Fruit fly (Drosophila melanogaster) whole organism, adult: ENCODE data around the gene Ubr1.

Source experiments
- CG11617 ChIP-seq: fragments of 200-800 bp; sonication (Bioruptor generic); optimal IDR thresholded peaks from 2 replicates; lab custom pipeline; 2017; ENCODE audit warnings: mild to moderate bottlenecking, missing biosample characterization, missing genetic modification reagents, missing genetic modification characterization
- CG12768 ChIP-seq: fragments of 200-800 bp; sonication (Bioruptor generic); optimal IDR thresholded peaks from 2 replicates; lab custom pipeline; 2017; ENCODE audit warnings: missing biosample characterization, missing genetic modification characterization, mild to moderate bottlenecking, moderate library complexity, missing genetic modification reagents
- CG14711 ChIP-seq: fragments of 200-800 bp; sonication (Bioruptor generic); optimal IDR thresholded peaks from 2 replicates; lab custom pipeline; 2018; ENCODE audit warnings: missing biosample characterization, mild to moderate bottlenecking, missing genetic modification characterization, moderate library complexity
- CG1620 ChIP-seq: fragments of 200-800 bp; sonication (Bioruptor generic); optimal IDR thresholded peaks from 2 replicates; lab custom pipeline; 2016; ENCODE audit warnings: missing biosample characterization, missing genetic modification characterization
- CG33017 ChIP-seq: fragments of 200-800 bp; sonication (Bioruptor generic); optimal IDR thresholded peaks from 2 replicates; lab custom pipeline; 2018; ENCODE audit warnings: missing biosample characterization, mild to moderate bottlenecking, missing genetic modification characterization, moderate library complexity
- CG5204 ChIP-seq: fragments of 200-800 bp; sonication (Bioruptor generic); optimal IDR thresholded peaks from 2 replicates; lab custom pipeline; 2016; ENCODE audit warnings: missing biosample characterization, missing genetic modification characterization
- CG7045 ChIP-seq: fragments of 200-800 bp; sonication (Bioruptor generic); optimal IDR thresholded peaks from 2 replicates; lab custom pipeline; 2017; ENCODE audit warnings: missing biosample characterization, mild to moderate bottlenecking, missing genetic modification characterization
- CG7101 ChIP-seq: fragments of 200-800 bp; sonication (Bioruptor generic); optimal IDR thresholded peaks from 2 replicates; lab custom pipeline; 2018; ENCODE audit warnings: missing biosample characterization, mild to moderate bottlenecking, missing genetic modification characterization, moderate library complexity
- Clk ChIP-seq: fragments of 200-800 bp; sonication (Bioruptor generic); optimal IDR thresholded peaks from 2 replicates; lab custom pipeline; 2017; ENCODE audit warnings: missing biosample characterization, missing genetic modification characterization
- Crg-1 ChIP-seq: fragments of 200-800 bp; sonication (Bioruptor generic); optimal IDR thresholded peaks from 2 replicates; lab custom pipeline; 2016; ENCODE audit warnings: missing biosample characterization, missing genetic modification characterization
- Hr96 ChIP-seq: fragments of 200-800 bp; sonication (Bioruptor generic); optimal IDR thresholded peaks from 2 replicates; lab custom pipeline; 2016; ENCODE audit warnings: missing biosample characterization, missing genetic modification characterization
- Mnt ChIP-seq: fragments of 200-800 bp; sonication (Bioruptor generic); optimal IDR thresholded peaks from 2 replicates; lab custom pipeline; 2016; ENCODE audit warnings: missing biosample characterization, mild to moderate bottlenecking, missing genetic modification characterization
- bab1 ChIP-seq: fragments of 200-800 bp; sonication (Bioruptor generic); optimal IDR thresholded peaks from 3 replicates; lab custom pipeline; 2019; ENCODE audit warnings: missing biosample characterization, mild to moderate bottlenecking, missing genetic modification characterization, moderate library complexity
- cic ChIP-seq: fragments of 200-800 bp; sonication (Bioruptor generic); optimal IDR thresholded peaks from 2 replicates; lab custom pipeline; 2017; ENCODE audit warnings: missing biosample characterization, mild to moderate bottlenecking, missing genetic modification characterization, moderate library complexity
- cnc ChIP-seq, 2 experiments: fragments of >200 bp; optimal IDR thresholded peaks; 2 replicates each; lab custom pipeline; 2017
- kay ChIP-seq: fragments of 200-800 bp; sonication (Bioruptor generic); peaks from one replicate; lab custom pipeline; 2016; ENCODE audit warnings: missing biosample characterization, missing genetic modification characterization, borderline replicate concordance
- ovo ChIP-seq: fragments of 200-800 bp; sonication (Bioruptor generic); optimal IDR thresholded peaks from 2 replicates; lab custom pipeline; 2016; ENCODE audit warnings: missing biosample characterization, missing genetic modification characterization
- pad ChIP-seq: fragments of 200-800 bp; sonication (Bioruptor generic); optimal IDR thresholded peaks from 3 replicates; lab custom pipeline; 2017; ENCODE audit warnings: missing biosample characterization, missing genetic modification characterization, mild to moderate bottlenecking, moderate library complexity, missing genetic modification reagents
- tj ChIP-seq: fragments of 200-800 bp; sonication (Bioruptor generic); optimal IDR thresholded peaks from 3 replicates; lab custom pipeline; 2017; ENCODE audit warnings: missing biosample characterization, mild to moderate bottlenecking, missing genetic modification characterization, moderate library complexity
- toe ChIP-seq: fragments of 200-800 bp; sonication (Bioruptor generic); optimal IDR thresholded peaks from 2 replicates; lab custom pipeline; 2016; ENCODE audit warnings: missing biosample characterization, missing genetic modification characterization

Gene Ubr1

DNA sequence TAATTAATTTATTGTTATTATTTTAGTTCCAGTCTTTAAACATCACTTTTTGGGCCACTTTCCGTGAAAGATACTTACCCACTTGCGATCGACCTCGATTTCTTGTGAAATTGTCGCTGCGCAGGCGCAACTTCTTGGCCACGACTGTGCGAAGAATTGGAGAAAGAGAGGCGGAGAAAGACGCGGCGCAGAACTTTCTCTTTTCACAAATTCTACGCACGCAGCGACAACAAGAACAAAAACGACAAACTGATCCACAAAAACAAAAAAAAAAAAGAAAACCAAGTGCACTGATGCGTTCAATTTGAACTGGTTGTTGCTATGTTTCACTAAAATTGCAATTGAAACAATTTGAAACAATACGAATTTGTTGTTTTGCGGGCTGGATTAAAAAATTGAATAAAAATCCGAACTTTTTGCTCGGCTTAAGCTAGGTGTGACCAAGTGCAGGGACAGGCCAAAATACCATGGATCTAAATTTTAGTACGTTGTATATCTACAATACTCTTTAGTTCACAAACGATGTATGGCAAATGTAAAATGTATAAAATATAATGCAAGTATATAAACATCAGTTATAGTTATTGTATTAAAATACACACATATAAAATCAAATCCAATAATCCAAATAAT is 27.9 kb downstream of the Ubr1 start, which contains the start of gene wus:
TSS of gene wus (minus strand) at position 448 of the 633 bp plus-strand sequence.
- TF ChIP-seq CG12768, result no peak
- no peak for TF ChIP-seq kay
- TF ChIP-seq Crg-1 (GFP tag; lab: Kevin White, UChicago), result no peak
- TF ChIP-seq cnc (optimal IDR thresholded peaks at IDR 0.05; lab: Kevin White, UChicago), result no peak
- no peak for TF ChIP-seq tj

DNA sequence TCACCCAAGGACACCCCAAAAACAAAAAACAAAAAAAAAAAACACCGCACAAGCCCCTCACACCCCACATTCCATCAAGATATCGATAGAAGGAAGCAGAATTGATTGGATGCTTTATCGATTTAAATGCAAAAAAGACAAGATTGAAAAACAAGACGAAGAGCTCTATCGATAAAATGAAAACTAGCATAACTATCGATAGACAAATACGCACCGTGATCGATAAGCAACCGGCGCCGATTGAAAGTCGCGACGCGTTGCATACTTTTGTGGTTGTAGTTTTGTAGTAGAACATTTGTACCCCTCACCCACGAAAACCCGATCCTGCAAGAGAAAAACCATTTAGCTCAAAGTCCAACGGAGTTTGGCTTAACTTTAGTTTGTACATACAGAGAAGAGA is 31.8 kb downstream of the Ubr1 start:
- TF ChIP-seq CG5204 (no peak), kay (no peak), cic (GFP tag; lab: Kevin White, UChicago) (no peak), toe (GFP tag; lab: Kevin White, UChicago) (no peak), CG7045 (no peak)

DNA sequence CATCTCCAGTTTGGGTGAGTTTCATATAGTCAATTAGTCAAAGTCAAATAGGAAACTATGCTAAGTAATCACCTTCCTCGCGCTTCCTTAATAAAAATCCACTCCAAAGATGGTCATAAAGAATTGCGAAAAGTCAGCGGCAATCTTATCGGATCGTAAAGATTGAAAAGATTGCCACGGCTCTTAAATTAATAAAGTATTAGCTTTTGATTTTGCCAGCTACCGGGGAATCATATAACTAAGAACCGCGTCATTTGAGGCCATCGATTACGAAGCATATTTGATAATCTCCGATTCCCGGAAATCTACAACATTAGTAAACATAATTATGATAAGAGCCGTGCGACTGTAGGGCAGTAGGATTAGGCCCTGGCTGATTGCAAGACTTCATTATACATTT is 34.0 kb downstream of the Ubr1 start:
- TF ChIP-seq CG7101 (tag; lab: Kevin White, UChicago), result no peak
- no peak for TF ChIP-seq Crg-1 (GFP tag; lab: Kevin White, UChicago)
- no peak for TF ChIP-seq cnc (optimal IDR thresholded peaks at IDR 0.05; lab: Kevin White, UChicago)
- TF ChIP-seq CG5204, result no peak
- no peak for TF ChIP-seq Mnt (GFP tag; lab: Kevin White, UChicago)
- no peak for TF ChIP-seq CG33017
- no peak for TF ChIP-seq CG1620 (GFP tag; lab: Kevin White, UChicago)

DNA sequence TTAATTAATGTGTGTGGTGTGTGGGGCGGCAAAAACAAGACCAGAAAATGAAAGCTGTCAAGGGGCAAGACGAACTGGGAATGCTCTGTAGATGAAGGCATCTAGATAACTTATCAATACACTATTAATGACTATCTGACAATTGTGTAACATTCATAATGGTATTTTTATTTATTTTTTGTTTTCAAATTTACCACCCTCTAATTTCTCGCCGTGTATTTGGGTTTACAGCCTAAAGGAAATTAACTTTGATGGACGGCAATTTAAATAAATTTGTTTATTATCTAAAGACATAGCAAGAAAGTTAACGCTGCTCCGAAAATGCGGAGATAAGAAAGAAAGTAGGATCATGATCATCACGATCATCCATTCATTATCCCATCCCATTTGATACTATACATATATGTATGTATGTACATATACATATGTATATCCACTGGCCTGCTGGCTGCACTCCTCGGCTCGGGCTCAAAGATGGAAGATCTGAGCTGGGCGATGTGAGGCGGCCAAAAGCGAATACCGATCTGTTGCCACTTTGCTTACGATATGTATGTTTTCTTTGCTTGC is 35.6 kb downstream of the Ubr1 start:
- no peak for TF ChIP-seq Clk
- no peak for TF ChIP-seq bab1
- no peak for TF ChIP-seq tj
- TF ChIP-seq Mnt (GFP tag; lab: Kevin White, UChicago), result no peak
- TF ChIP-seq CG12768, result no peak
- TF ChIP-seq toe (GFP tag; lab: Kevin White, UChicago), result no peak
- no peak for TF ChIP-seq CG11617 (GFP tag; lab: Kevin White, UChicago)
- TF ChIP-seq cnc (optimal IDR thresholded peaks at IDR 0.05; lab: Kevin White, UChicago), result no peak
- TF ChIP-seq ovo (GFP tag; lab: Kevin White, UChicago), result no peak
- no peak for TF ChIP-seq CG1620 (GFP tag; lab: Kevin White, UChicago)
- no peak for TF ChIP-seq CG33017
- TF ChIP-seq Crg-1 (GFP tag; lab: Kevin White, UChicago), result no peak
- no peak for TF ChIP-seq cic (GFP tag; lab: Kevin White, UChicago)
- TF ChIP-seq CG7101 (tag; lab: Kevin White, UChicago), result no peak
- TF ChIP-seq CG7045, result no peak
- no peak for TF ChIP-seq pad (GFP tag; lab: Kevin White, UChicago)
- TF ChIP-seq CG14711, result no peak
- no peak for TF ChIP-seq CG5204

DNA sequence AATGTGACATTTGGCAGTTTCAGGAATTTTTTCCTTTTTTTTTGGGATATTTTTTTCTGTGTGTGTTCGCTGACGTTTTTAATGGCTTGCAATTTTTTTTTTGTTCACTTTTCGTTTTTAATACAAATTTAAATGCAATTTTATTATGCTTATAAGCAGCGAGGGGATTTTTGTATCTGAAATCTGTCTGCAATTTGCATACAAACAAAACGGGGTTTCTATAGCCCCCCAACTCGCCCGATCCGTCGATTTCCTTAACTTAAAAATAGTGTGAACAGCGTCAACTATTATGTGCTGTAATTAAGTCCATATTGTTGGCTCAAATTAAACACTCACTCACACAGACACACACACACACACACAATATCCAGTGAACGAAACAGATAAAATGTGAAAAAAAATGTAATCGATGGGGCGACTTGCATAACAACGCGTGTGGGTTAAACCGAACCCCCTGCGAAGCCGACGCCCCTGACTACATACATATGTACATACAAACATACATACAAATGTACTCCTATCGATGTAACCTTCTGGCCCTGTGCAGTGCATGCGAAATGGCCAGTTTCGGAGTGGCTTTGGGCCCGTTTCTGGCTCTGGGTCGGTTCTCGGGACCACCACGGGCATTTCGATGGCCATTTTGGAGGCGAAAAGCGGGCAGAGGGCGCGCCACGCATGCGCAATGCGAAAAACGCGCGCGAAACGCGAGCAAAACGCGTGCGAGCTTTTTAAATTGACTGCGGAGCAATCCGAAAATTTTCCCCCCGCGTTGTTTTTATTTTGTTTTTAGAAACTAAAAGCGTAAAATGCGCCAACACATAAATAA is 36.3 kb downstream of the Ubr1 start:
- TF ChIP-seq kay (peak; percentile 27), CG7101 (tag; lab: Kevin White, UChicago) (no peak)

DNA sequence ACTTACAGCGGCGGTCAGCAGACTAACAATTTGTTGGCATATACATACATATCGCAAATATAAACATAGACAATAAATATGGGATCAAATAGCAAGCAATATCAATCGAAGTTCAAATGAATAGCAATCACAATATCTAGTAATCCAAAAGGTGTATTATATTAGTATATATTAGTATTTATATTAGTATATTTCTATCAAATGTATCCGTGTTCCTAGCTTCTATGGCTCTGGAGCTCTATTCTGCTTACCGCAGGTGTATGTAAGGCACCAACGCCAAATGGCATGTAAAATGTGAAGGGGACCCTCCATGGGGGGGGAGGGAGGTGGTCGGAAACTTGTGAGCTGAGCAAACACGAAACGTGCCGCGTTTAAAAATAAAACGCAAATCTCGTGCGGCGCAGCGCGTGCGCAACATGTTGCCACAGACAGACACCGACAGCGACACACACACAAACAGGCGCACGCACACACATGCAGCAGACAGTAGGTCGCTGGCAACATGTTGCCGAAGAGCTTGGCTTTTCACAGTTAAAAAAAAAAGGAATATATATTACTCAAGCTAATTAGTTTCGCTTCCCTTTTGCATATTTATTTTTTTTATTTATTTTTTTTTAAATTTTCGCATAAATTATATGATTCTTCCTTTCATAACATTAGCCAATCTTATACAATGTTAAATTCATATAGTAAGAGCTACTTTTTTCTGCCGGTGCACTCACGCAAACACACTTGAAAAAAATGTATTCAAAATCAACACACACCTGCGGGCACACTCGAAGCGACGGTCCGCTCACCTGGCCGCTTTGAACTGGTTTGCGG is 37.8 kb downstream of the Ubr1 start:
- TF ChIP-seq CG7101 (tag; lab: Kevin White, UChicago) (peak; percentile 31), CG11617 (GFP tag; lab: Kevin White, UChicago) (no peak), kay (peak; percentile 26), CG14711 (peak; percentile 12), bab1 (no peak)

- no peak for TF ChIP-seq CG5204
- no peak for TF ChIP-seq bab1
- no peak for TF ChIP-seq CG14711
- TF ChIP-seq CG1620 (GFP tag; lab: Kevin White, UChicago), result no peak
- TF ChIP-seq Hr96 (GFP tag; lab: Kevin White, UChicago), result no peak
- no peak for TF ChIP-seq Crg-1 (GFP tag; lab: Kevin White, UChicago)
- TF ChIP-seq Mnt (GFP tag; lab: Kevin White, UChicago), result no peak
- no peak for TF ChIP-seq CG12768
- TF ChIP-seq kay, result no peak
- no peak for TF ChIP-seq pad (GFP tag; lab: Kevin White, UChicago)
- TF ChIP-seq CG33017, result no peak
- TF ChIP-seq tj, result no peak
- TF ChIP-seq cnc (optimal IDR thresholded peaks at IDR 0.05; lab: Kevin White, UChicago), result no peak
- TF ChIP-seq CG7045, result no peak
- no peak for TF ChIP-seq CG7101 (tag; lab: Kevin White, UChicago)
- TF ChIP-seq CG11617 (GFP tag; lab: Kevin White, UChicago), result no peak
- no peak for TF ChIP-seq toe (GFP tag; lab: Kevin White, UChicago)
- no peak for TF ChIP-seq Clk
- TF ChIP-seq cic (GFP tag; lab: Kevin White, UChicago), result no peak
- no peak for TF ChIP-seq ovo (GFP tag; lab: Kevin White, UChicago)
Observed at dm6 chrX:16926726-16927125, 41.8 kb downstream of the Ubr1 start.
